Worm (Caenorhabditis elegans) whole organism, L2 larva: ENCODE measurements around the gene btb-14.

ENCODE experiments used
- C34F6.9 ChIP-seq: fragments of 150-350 bp; optimal IDR thresholded peaks from 2 replicates; lab custom pipeline; 2014; ENCODE audit warnings: missing biosample characterization, missing genetic modification characterization
- F13H6.1 ChIP-seq: sonication (generic microtip); optimal IDR thresholded peaks from 2 replicates; lab custom pipeline; 2016; ENCODE audit warnings: missing genetic modification characterization, missing compliant biosample characterization
- Y55F3AM.14 ChIP-seq: fragments of 200-800 bp; sonication (Bioruptor generic); optimal IDR thresholded peaks from 2 replicates; lab custom pipeline; 2018; ENCODE audit warnings: mild to moderate bottlenecking, missing genetic modification characterization, missing compliant biosample characterization
- ZK546.5 ChIP-seq: sonication (generic microtip); optimal IDR thresholded peaks from 2 replicates; lab custom pipeline; 2017; ENCODE audit warnings: missing biosample characterization, missing genetic modification characterization
- alr-1 ChIP-seq: fragments of 150-350 bp; optimal IDR thresholded peaks from 2 replicates; lab custom pipeline; 2014; ENCODE audit warnings: missing biosample characterization, missing genetic modification characterization
- aly-2 ChIP-seq: fragments of 150-350 bp; optimal IDR thresholded peaks from 2 replicates; lab custom pipeline; 2014; ENCODE audit warnings: missing biosample characterization, missing genetic modification characterization
- ama-1 ChIP-seq: fragments of 150-350 bp; optimal IDR thresholded peaks from 2 replicates; lab custom pipeline; 2018; ENCODE audit warnings: inconsistent platforms
- ceh-16 ChIP-seq: fragments of 150-350 bp; optimal IDR thresholded peaks from 2 replicates; lab custom pipeline; 2014; ENCODE audit warnings: missing biosample characterization, missing genetic modification characterization
- ceh-82 ChIP-seq: fragments of 150-350 bp; optimal IDR thresholded peaks from 2 replicates; lab custom pipeline; 2014; ENCODE audit warnings: missing biosample characterization, missing genetic modification characterization
- crh-2 ChIP-seq: sonication (generic microtip); optimal IDR thresholded peaks from 2 replicates; lab custom pipeline; 2017; ENCODE audit warnings: missing biosample characterization, missing genetic modification characterization
- dmd-4 ChIP-seq: sonication (generic microtip); optimal IDR thresholded peaks from 2 replicates; lab custom pipeline; 2017; ENCODE audit warnings: missing biosample characterization, missing genetic modification characterization
- egl-27 ChIP-seq: sonication (generic microtip); optimal IDR thresholded peaks from 3 replicates; lab custom pipeline; 2017; ENCODE audit warnings: missing biosample characterization, missing genetic modification reagents, missing genetic modification characterization
- elt-1 ChIP-seq: fragments of 150-350 bp; optimal IDR thresholded peaks from 2 replicates; lab custom pipeline; 2014; ENCODE audit warnings: missing biosample characterization, missing genetic modification characterization
- fos-1 ChIP-seq: fragments of 150-350 bp; optimal IDR thresholded peaks from 2 replicates; lab custom pipeline; 2014; ENCODE audit warnings: missing biosample characterization, missing genetic modification characterization
- gmeb-1 ChIP-seq: fragments of 150-350 bp; optimal IDR thresholded peaks from 2 replicates; lab custom pipeline; 2014; ENCODE audit warnings: missing biosample characterization, missing genetic modification characterization
- lin-11 ChIP-seq: fragments of 150-350 bp; sonication (generic microtip); optimal IDR thresholded peaks from 2 replicates; lab custom pipeline; 2014; ENCODE audit warnings: missing biosample characterization, missing genetic modification characterization, inconsistent platforms, mixed read lengths
- lin-39 ChIP-seq: fragments of 150-350 bp; optimal IDR thresholded peaks from 2 replicates; lab custom pipeline; 2014; ENCODE audit warnings: missing biosample characterization, missing genetic modification reagents, missing genetic modification characterization
- lsy-2 ChIP-seq, 2 experiments: fragments of 150-350 bp in 1 of 2; sonication (generic microtip) in 1 of 2; optimal IDR thresholded peaks; 2 replicates each; lab custom pipeline; 2014 to 2017; ENCODE audit warnings: missing biosample characterization in 2 of 2, missing genetic modification characterization in 2 of 2
- mab-5 ChIP-seq: fragments of 150-350 bp; optimal IDR thresholded peaks from 2 replicates; lab custom pipeline; 2014; ENCODE audit warnings: missing biosample characterization, missing genetic modification characterization
- mbf-1 ChIP-seq: sonication (generic microtip); optimal IDR thresholded peaks from 2 replicates; lab custom pipeline; 2017; ENCODE audit warnings: missing biosample characterization, missing genetic modification characterization
- nhr-11 ChIP-seq: fragments of 150-350 bp; optimal IDR thresholded peaks from 2 replicates; lab custom pipeline; 2014; ENCODE audit warnings: missing biosample characterization, missing genetic modification characterization
- nhr-129 ChIP-seq: fragments of 150-350 bp; optimal IDR thresholded peaks from 2 replicates; lab custom pipeline; 2014; ENCODE audit warnings: missing biosample characterization, missing genetic modification characterization
- nhr-23 ChIP-seq: fragments of 150-350 bp; optimal IDR thresholded peaks from 2 replicates; lab custom pipeline; 2014; ENCODE audit warnings: missing biosample characterization, missing genetic modification reagents, missing genetic modification characterization
- nhr-237 ChIP-seq: fragments of 150-350 bp; optimal IDR thresholded peaks from 2 replicates; lab custom pipeline; 2014; ENCODE audit warnings: missing biosample characterization, missing genetic modification characterization
- nhr-25 ChIP-seq: fragments of 150-350 bp; sonication (generic microtip); optimal IDR thresholded peaks from 3 replicates; lab custom pipeline; 2014; ENCODE audit warnings: missing biosample characterization, missing genetic modification characterization
- nhr-6 ChIP-seq: fragments of 150-350 bp; optimal IDR thresholded peaks from 2 replicates; lab custom pipeline; 2014; ENCODE audit warnings: missing biosample characterization, missing genetic modification characterization
- peb-1 ChIP-seq: fragments of 150-350 bp; optimal IDR thresholded peaks from 2 replicates; lab custom pipeline; 2014; ENCODE audit warnings: missing biosample characterization, missing genetic modification characterization
- sem-4 ChIP-seq: fragments of 150-350 bp; optimal IDR thresholded peaks from 2 replicates; lab custom pipeline; 2014; ENCODE audit warnings: missing biosample characterization, missing genetic modification reagents, missing genetic modification characterization
- skn-1 ChIP-seq: sonication (generic microtip); optimal IDR thresholded peaks from 2 replicates; lab custom pipeline; 2017; ENCODE audit warnings: missing biosample characterization, missing genetic modification characterization
- sma-9 ChIP-seq, 2 experiments: fragments of 150-350 bp in 1 of 2; sonication (generic microtip) in 1 of 2; optimal IDR thresholded peaks; 2 replicates each; lab custom pipeline; 2014 to 2016; ENCODE audit warnings: missing genetic modification characterization in 2 of 2, mild to moderate bottlenecking in 1 of 2, missing biosample characterization in 1 of 2, missing compliant biosample characterization in 1 of 2, missing genetic modification reagents in 1 of 2, moderate library complexity in 1 of 2
- unc-39 ChIP-seq: fragments of 150-350 bp; optimal IDR thresholded peaks from 2 replicates; lab custom pipeline; 2014; ENCODE audit warnings: missing biosample characterization, missing genetic modification characterization
- unc-62 ChIP-seq: fragments of 150-350 bp; optimal IDR thresholded peaks from 2 replicates; lab custom pipeline; 2014; ENCODE audit warnings: missing biosample characterization, missing genetic modification reagents, missing genetic modification characterization
- ztf-4 ChIP-seq: fragments of 150-350 bp; optimal IDR thresholded peaks from 2 replicates; lab custom pipeline; 2014; ENCODE audit warnings: missing biosample characterization, missing genetic modification characterization

btb-14 gene

ce11 chrII:12348957-12349356 lies 34.3 kb upstream of the btb-14 start:
- TF ChIP-seq nhr-11 (tag; lab: Kevin White, UChicago) = no peak
- no peak for TF ChIP-seq aly-2 (tag; lab: Kevin White, UChicago)
- TF ChIP-seq ZK546.5 (tag; lab: Kevin White, UChicago) = no peak
- no peak for TF ChIP-seq unc-39 (tag; lab: Kevin White, UChicago)
- TF ChIP-seq nhr-6 (tag; lab: Kevin White, UChicago) = no peak
- TF ChIP-seq skn-1 = no peak
- no peak for TF ChIP-seq alr-1 (tag; lab: Kevin White, UChicago)
- no peak for TF ChIP-seq mab-5
- TF ChIP-seq fos-1 (tag; lab: Kevin White, UChicago) = no peak
- no peak for TF ChIP-seq lin-11 (tag; lab: Kevin White, UChicago)
- no peak for TF ChIP-seq crh-2
- TF ChIP-seq ztf-4 (tag; lab: Kevin White, UChicago) = no peak
- TF ChIP-seq F13H6.1 (tag; lab: Kevin White, UChicago) = no peak
- no peak for TF ChIP-seq dmd-4 (tag; lab: Kevin White, UChicago)

ce11 chrII:12349866-12350265 lies 33.4 kb upstream of the btb-14 start:
- TF ChIP-seq F13H6.1 (tag; lab: Kevin White, UChicago) (peak; percentile 65), gmeb-1 (tag; lab: Kevin White, UChicago) (peak; percentile 7), ama-1 (lab: Kevin White, UChicago) (no peak), ceh-82 (no peak), nhr-129 (tag; lab: Kevin White, UChicago) (peak; percentile 52), sma-9 (GFP tag; optimal IDR thresholded peaks at IDR 0.05; lab: Kevin White, UChicago) (peak; percentile 14), sma-9 (tag; optimal IDR thresholded peaks at IDR 0.05; lab: Kevin White, UChicago) (no peak), fos-1 (tag; lab: Kevin White, UChicago) (peak; percentile 38)

DNA sequence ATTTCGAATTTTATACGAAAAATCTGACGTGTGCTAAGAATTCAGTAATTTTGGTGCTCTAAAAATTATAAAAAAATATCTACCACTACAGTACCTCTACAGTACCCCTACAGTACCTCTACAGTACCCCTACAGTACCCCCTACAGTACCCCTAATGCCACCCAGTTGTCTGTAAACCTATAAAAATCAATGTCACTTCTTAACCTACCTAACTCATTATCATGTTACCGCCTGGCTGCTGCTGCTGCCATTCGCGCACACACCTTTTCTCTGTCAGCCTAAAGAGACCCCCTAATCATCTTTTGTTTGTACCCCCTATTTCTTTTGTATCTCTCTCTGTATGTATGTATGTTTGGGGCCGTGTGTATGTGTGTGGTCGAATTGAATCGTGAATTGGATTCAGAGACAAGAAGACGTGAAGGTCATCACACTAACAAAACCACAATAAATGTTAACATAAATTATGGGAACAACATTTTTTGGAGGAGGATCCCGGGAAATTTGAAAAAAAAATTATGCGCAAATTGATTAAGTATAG lies 32.5 kb upstream of the btb-14 start:
- TF ChIP-seq Y55F3AM.14 (GFP tag; lab: Kevin White, UChicago) (no peak), nhr-129 (tag; lab: Kevin White, UChicago) (peak; percentile 17), lsy-2 (tag; optimal IDR thresholded peaks at IDR 0.05; lab: Kevin White, UChicago) (peak in 1 of 2 experiments; percentile 28), mbf-1 (no peak), skn-1 (no peak), egl-27 (tag; lab: Kevin White, UChicago) (no peak)

- TF ChIP-seq mab-5 (no peak), lsy-2 (tag; optimal IDR thresholded peaks at IDR 0.05; lab: Kevin White, UChicago) (no peak), Y55F3AM.14 (GFP tag; lab: Kevin White, UChicago) (no peak), peb-1 (tag; lab: Kevin White, UChicago) (no peak), C34F6.9 (no peak), ztf-4 (tag; lab: Kevin White, UChicago) (no peak), nhr-23 (tag; lab: Kevin White, UChicago) (no peak), lin-39 (tag; lab: Kevin White, UChicago) (no peak), ceh-82 (no peak), nhr-25 (no peak), elt-1 (no peak), dmd-4 (tag; lab: Kevin White, UChicago) (no peak), sem-4 (tag; lab: Kevin White, UChicago) (no peak), gmeb-1 (tag; lab: Kevin White, UChicago) (no peak)
Observed at ce11 chrII:12352115-12352514, 31.1 kb upstream of the btb-14 start, which contains the start of gene ras-1. Gene ras-1 (minus strand): TSS chrII:12352243.

DNA sequence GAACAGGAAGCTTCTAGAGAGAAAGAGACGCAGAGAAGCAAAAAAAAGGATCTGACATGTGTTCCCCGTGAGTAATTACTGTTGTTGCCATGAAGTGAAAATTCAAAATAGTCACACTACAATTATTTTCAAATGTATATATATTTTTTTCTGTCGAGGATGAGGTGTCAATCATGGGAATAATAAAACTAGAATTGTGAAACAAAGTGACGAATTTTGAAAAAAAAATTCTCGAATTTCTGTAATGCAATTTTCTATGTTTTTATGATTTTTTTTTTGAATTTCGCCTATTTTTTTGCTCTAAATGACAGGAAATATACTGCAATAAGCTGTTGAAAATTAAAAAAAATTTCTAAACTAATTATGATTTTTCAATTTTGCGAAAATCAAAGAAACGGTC lies 30.2 kb upstream of the btb-14 start:
- TF ChIP-seq skn-1 (no peak), ceh-82 (no peak), lin-39 (tag; lab: Kevin White, UChicago) (no peak), F13H6.1 (tag; lab: Kevin White, UChicago) (no peak), nhr-237 (tag; lab: Kevin White, UChicago) (no peak), ZK546.5 (tag; lab: Kevin White, UChicago) (no peak), egl-27 (tag; lab: Kevin White, UChicago) (no peak), gmeb-1 (tag; lab: Kevin White, UChicago) (no peak), sem-4 (tag; lab: Kevin White, UChicago) (no peak), peb-1 (tag; lab: Kevin White, UChicago) (no peak), unc-62 (GFP tag; lab: Kevin White, UChicago) (no peak), aly-2 (tag; lab: Kevin White, UChicago) (no peak), mbf-1 (no peak), unc-39 (tag; lab: Kevin White, UChicago) (no peak), nhr-129 (tag; lab: Kevin White, UChicago) (no peak), nhr-11 (tag; lab: Kevin White, UChicago) (no peak), ceh-16 (tag; lab: Kevin White, UChicago) (no peak)
